Fruit fly (Drosophila melanogaster) whole organism, embryonic: Measurements from ENCODE around the gene ND-24.
A peak's percentile ranks its signal among the peaks of the same experiment; 100 is the strongest.

ENCODE experiments used
- Antp ChIP-seq: fragments of 200-800 bp; sonication (Bioruptor generic); optimal IDR thresholded peaks from 3 replicates; lab custom pipeline; 2016; ENCODE audit warnings: missing biosample characterization, missing genetic modification characterization
- Bdp1 ChIP-seq: fragments of 200-800 bp; sonication (Bioruptor generic); optimal IDR thresholded peaks from 3 replicates; lab custom pipeline; 2016; ENCODE audit warnings: missing biosample characterization, missing genetic modification characterization
- C15 ChIP-seq: fragments of 200-800 bp; sonication (Bioruptor generic); IDR thresholded peaks from 3 replicates; pipeline ENCODE4 v1.3.6; 2022; ENCODE audit warnings: missing biosample characterization, missing genetic modification characterization
- CG1024 ChIP-seq: fragments of 200-800 bp; sonication (Bioruptor generic); IDR thresholded peaks from 2 replicates; pipeline ENCODE4 v1.3.6; 2022; ENCODE audit warnings: missing biosample characterization, missing genetic modification characterization
- CG12071 ChIP-seq: fragments of 200-800 bp; sonication (Bioruptor generic); optimal IDR thresholded peaks from 3 replicates; lab custom pipeline; 2018; ENCODE audit warnings: missing biosample characterization, mild to moderate bottlenecking, missing genetic modification characterization
- CG12942 ChIP-seq: fragments of 200-800 bp; sonication (Bioruptor generic); optimal IDR thresholded peaks from 3 replicates; lab custom pipeline; 2016; ENCODE audit warnings: missing biosample characterization, missing genetic modification characterization
- CG13123 ChIP-seq: fragments of 200-800 bp; sonication (Bioruptor generic); optimal IDR thresholded peaks from 2 replicates; lab custom pipeline; 2016; ENCODE audit warnings: missing biosample characterization, missing genetic modification characterization
- CG15514 ChIP-seq: fragments of 200-800 bp; sonication (Bioruptor generic); optimal IDR thresholded peaks from 3 replicates; lab custom pipeline; 2017; ENCODE audit warnings: missing biosample characterization, missing genetic modification characterization, mild to moderate bottlenecking, moderate library complexity, missing genetic modification reagents
- CG15601 ChIP-seq: fragments of 200-800 bp; sonication (Bioruptor generic); optimal IDR thresholded peaks from 3 replicates; lab custom pipeline; 2019; ENCODE audit warnings: missing biosample characterization, mild to moderate bottlenecking, missing genetic modification characterization, moderate library complexity
- CG16779 ChIP-seq: fragments of 200-800 bp; sonication (Bioruptor generic); IDR thresholded peaks from 2 replicates; pipeline ENCODE4 v1.3.6; 2022; ENCODE audit warnings: missing biosample characterization, missing genetic modification characterization
- CG30403 ChIP-seq: fragments of 200-800 bp; sonication (Bioruptor generic); optimal IDR thresholded peaks from 3 replicates; lab custom pipeline; 2016; ENCODE audit warnings: missing biosample characterization, missing genetic modification characterization
- CG30431 ChIP-seq: fragments of 200-800 bp; sonication (Bioruptor generic); optimal IDR thresholded peaks from 2 replicates; lab custom pipeline; 2017; ENCODE audit warnings: missing biosample characterization, missing genetic modification characterization
- CG32532 ChIP-seq: fragments of 200-800 bp; sonication (Bioruptor generic); IDR thresholded peaks from 2 replicates; pipeline ENCODE4 v1.3.6; 2022; ENCODE audit warnings: missing biosample characterization, missing genetic modification characterization
- CG33213 ChIP-seq: fragments of 200-800 bp; sonication (Bioruptor generic); optimal IDR thresholded peaks from 3 replicates; lab custom pipeline; 2016; ENCODE audit warnings: missing biosample characterization, missing genetic modification characterization
- CG34422 ChIP-seq: fragments of 200-800 bp; sonication (Bioruptor generic); IDR thresholded peaks from 3 replicates; pipeline ENCODE4 v1.3.6; 2022; ENCODE audit warnings: missing biosample characterization, missing genetic modification characterization
- CG4404 ChIP-seq: fragments of 200-800 bp; sonication (Bioruptor generic); IDR thresholded peaks from 2 replicates; pipeline ENCODE4 v1.3.6; 2022; ENCODE audit warnings: missing biosample characterization, missing genetic modification characterization
- CG4617 ChIP-seq: fragments of 200-800 bp; sonication (Bioruptor generic); optimal IDR thresholded peaks from 3 replicates; lab custom pipeline; 2016; ENCODE audit warnings: missing biosample characterization, missing genetic modification characterization, borderline replicate concordance
- CG7357 ChIP-seq: fragments of 200-800 bp; sonication (Bioruptor generic); IDR thresholded peaks from 3 replicates; pipeline ENCODE4 v1.3.6; 2022; ENCODE audit warnings: missing biosample characterization, missing genetic modification characterization
- CG8478 ChIP-seq: fragments of >200 bp; optimal IDR thresholded peaks from 2 replicates; lab custom pipeline; 2018
- Deaf1 ChIP-seq: fragments of 200-800 bp; optimal IDR thresholded peaks from 3 replicates; lab custom pipeline; 2019; ENCODE audit warnings: missing biosample characterization, mild to moderate bottlenecking, missing genetic modification characterization, moderate library complexity
- Dp ChIP-seq: fragments of 200-800 bp; sonication (Bioruptor generic); optimal IDR thresholded peaks from 2 replicates; lab custom pipeline; 2018; ENCODE audit warnings: missing biosample characterization, mild to moderate bottlenecking, missing genetic modification characterization, moderate library complexity
- Ets65A ChIP-seq: fragments of 200-800 bp; sonication (Bioruptor generic); peaks from one replicate; lab custom pipeline; 2016; ENCODE audit warnings: missing biosample characterization, missing genetic modification characterization
- HLH3B ChIP-seq: fragments of 200-800 bp; sonication (Bioruptor generic); IDR thresholded peaks from 2 replicates; pipeline ENCODE4 v1.3.6; 2022; ENCODE audit warnings: missing biosample characterization, missing genetic modification characterization
- Hand ChIP-seq: fragments of 200-800 bp; sonication (Bioruptor generic); optimal IDR thresholded peaks from 2 replicates; lab custom pipeline; 2017; ENCODE audit warnings: mild to moderate bottlenecking, missing biosample characterization, missing genetic modification reagents, missing genetic modification characterization
- Hmx ChIP-seq: fragments of 200-800 bp; sonication (Bioruptor generic); optimal IDR thresholded peaks from 2 replicates; lab custom pipeline; 2016; ENCODE audit warnings: missing biosample characterization, missing genetic modification characterization
- MBD-R2 ChIP-seq: fragments of 200-800 bp; sonication (Bioruptor generic); IDR thresholded peaks from 2 replicates; pipeline ENCODE4 v1.3.6; 2022; ENCODE audit warnings: missing biosample characterization, missing genetic modification characterization
- Med ChIP-seq: fragments of 200-800 bp; sonication (Bioruptor generic); peaks from one replicate; lab custom pipeline; 2016; ENCODE audit warnings: missing biosample characterization, missing genetic modification characterization, mild to moderate bottlenecking, inconsistent platforms, moderate library complexity
- Mes4 ChIP-seq: fragments of 200-800 bp; sonication (Bioruptor generic); optimal IDR thresholded peaks from 2 replicates; lab custom pipeline; 2016; ENCODE audit warnings: missing biosample characterization, missing genetic modification characterization
- Nf-YC ChIP-seq: fragments of 200-800 bp; optimal IDR thresholded peaks from 3 replicates; lab custom pipeline; 2019; ENCODE audit warnings: missing biosample characterization, mild to moderate bottlenecking, missing genetic modification characterization, moderate library complexity
- Pdp1 ChIP-seq, 2 experiments: fragments of 200-800 bp; sonication (Bioruptor generic); optimal IDR thresholded peaks; 3 replicates each; lab custom pipeline; 2016; ENCODE audit warnings: missing biosample characterization in 2 of 2, missing genetic modification characterization in 2 of 2, mild to moderate bottlenecking in 1 of 2, moderate library complexity in 1 of 2
- Spps ChIP-seq: fragments of 200-800 bp; sonication (Bioruptor generic); optimal IDR thresholded peaks from 2 replicates; lab custom pipeline; 2018; ENCODE audit warnings: missing biosample characterization, mild to moderate bottlenecking, missing genetic modification characterization
- Stat92E ChIP-seq, 3 experiments: fragments of >200 bp in 2 of 3; fragments of 200-800 bp in 1 of 3; sonication (Bioruptor generic) in 1 of 3; optimal IDR thresholded peaks; 2 replicates each; lab custom pipeline; 2017 to 2019; ENCODE audit warnings: missing biosample characterization in 3 of 3, missing genetic modification characterization in 3 of 3, mild to moderate bottlenecking in 1 of 3, moderate library complexity in 1 of 3
- ac ChIP-seq: fragments of 200-800 bp; sonication (Bioruptor generic); optimal IDR thresholded peaks from 3 replicates; lab custom pipeline; 2017; ENCODE audit warnings: missing biosample characterization, mild to moderate bottlenecking, missing genetic modification characterization
- ash1 ChIP-seq: fragments of 200-800 bp; sonication (Bioruptor generic); optimal IDR thresholded peaks from 2 replicates; lab custom pipeline; 2018; ENCODE audit warnings: missing biosample characterization, mild to moderate bottlenecking, missing genetic modification characterization
- bab2 ChIP-seq: fragments of 200-800 bp; sonication (Bioruptor generic); optimal IDR thresholded peaks from 2 replicates; lab custom pipeline; 2016; ENCODE audit warnings: missing biosample characterization, missing genetic modification characterization
- ci ChIP-seq: fragments of 200-800 bp; sonication (Bioruptor generic); IDR thresholded peaks from 3 replicates; pipeline ENCODE4 v1.3.6; 2022; ENCODE audit warnings: missing biosample characterization, missing genetic modification characterization
- croc ChIP-seq: fragments of 200-800 bp; sonication (Bioruptor generic); conservative IDR thresholded peaks from 3 replicates; pipeline ENCODE4 v1.3.6; 2022; ENCODE audit warnings: missing biosample characterization, missing genetic modification characterization
- danr ChIP-seq: fragments of 200-800 bp; sonication (Bioruptor generic); IDR thresholded peaks from 2 replicates; pipeline ENCODE4 v1.3.6; 2022; ENCODE audit warnings: missing biosample characterization, missing genetic modification characterization
- emc ChIP-seq: fragments of 200-800 bp; sonication (Bioruptor generic); optimal IDR thresholded peaks from 2 replicates; lab custom pipeline; 2016; ENCODE audit warnings: missing biosample characterization, missing genetic modification characterization
- eve ChIP-seq, 2 experiments: fragments of >200 bp; optimal IDR thresholded peaks; 2 replicates each; lab custom pipeline; 2017; ENCODE audit warnings: missing biosample characterization in 2 of 2, missing genetic modification characterization in 2 of 2
- fd64A ChIP-seq: fragments of 200-800 bp; sonication (Bioruptor generic); optimal IDR thresholded peaks from 3 replicates; lab custom pipeline; 2018; ENCODE audit warnings: missing biosample characterization, mild to moderate bottlenecking, missing genetic modification characterization
- h ChIP-seq: fragments of >200 bp; optimal IDR thresholded peaks from 2 replicates; lab custom pipeline; 2017
- hkb ChIP-seq, 2 experiments: fragments of 200-800 bp in 1 of 2; fragments of >200 bp in 1 of 2; sonication (Bioruptor generic) in 1 of 2; IDR thresholded peaks in 1 of 2; optimal IDR thresholded peaks in 1 of 2; 2 replicates each; pipeline versions ENCODE4 v1.3.6 to Lab custom; 2017 to 2022; ENCODE audit warnings: missing biosample characterization in 1 of 2, missing genetic modification characterization in 1 of 2
- hth ChIP-seq: fragments of >200 bp; optimal IDR thresholded peaks from 2 replicates; lab custom pipeline; 2017; ENCODE audit warnings: inconsistent platforms
- otp ChIP-seq: fragments of 200-800 bp; sonication (Bioruptor generic); IDR thresholded peaks from 3 replicates; pipeline ENCODE4, ENCODE4 v1.3.6; 2022; ENCODE audit warnings: missing biosample characterization, missing genetic modification characterization
- pita ChIP-seq: fragments of 200-800 bp; sonication (Bioruptor generic); optimal IDR thresholded peaks from 2 replicates; lab custom pipeline; 2017; ENCODE audit warnings: missing biosample characterization, mild to moderate bottlenecking, missing genetic modification characterization
- pros ChIP-seq: fragments of 200-800 bp; sonication (Bioruptor generic); optimal IDR thresholded peaks from 3 replicates; lab custom pipeline; 2019; ENCODE audit warnings: missing biosample characterization, mild to moderate bottlenecking, missing genetic modification characterization, moderate library complexity
- scrt ChIP-seq: fragments of 200-800 bp; sonication (Bioruptor generic); optimal IDR thresholded peaks from 2 replicates; lab custom pipeline; 2018; ENCODE audit warnings: missing biosample characterization, mild to moderate bottlenecking, missing genetic modification characterization, moderate library complexity
- sens ChIP-seq: fragments of 200-800 bp; sonication (Bioruptor generic); peaks from one replicate; lab custom pipeline; 2016; ENCODE audit warnings: missing biosample characterization, missing genetic modification characterization
- shn ChIP-seq: fragments of 200-800 bp; sonication (Bioruptor generic); optimal IDR thresholded peaks from 3 replicates; lab custom pipeline; 2016; ENCODE audit warnings: missing biosample characterization, missing genetic modification characterization
- sob ChIP-seq: fragments of 200-800 bp; sonication (Bioruptor generic); IDR thresholded peaks from 2 replicates; pipeline ENCODE4 v1.3.6; 2022; ENCODE audit warnings: missing biosample characterization, missing genetic modification characterization
- tio ChIP-seq: fragments of 200-800 bp; sonication (Bioruptor generic); optimal IDR thresholded peaks from 2 replicates; lab custom pipeline; 2017; ENCODE audit warnings: missing biosample characterization, missing genetic modification characterization, inconsistent platforms
- toy ChIP-seq: fragments of 200-800 bp; sonication (Bioruptor generic); IDR thresholded peaks from 2 replicates; pipeline ENCODE4 v1.3.6; 2022; ENCODE audit warnings: missing biosample characterization, missing genetic modification characterization
- vfl ChIP-seq: fragments of 200-800 bp; sonication (Bioruptor generic); optimal IDR thresholded peaks from 2 replicates; lab custom pipeline; 2016; ENCODE audit warnings: missing biosample characterization, missing genetic modification characterization

ND-24 gene

DNA sequence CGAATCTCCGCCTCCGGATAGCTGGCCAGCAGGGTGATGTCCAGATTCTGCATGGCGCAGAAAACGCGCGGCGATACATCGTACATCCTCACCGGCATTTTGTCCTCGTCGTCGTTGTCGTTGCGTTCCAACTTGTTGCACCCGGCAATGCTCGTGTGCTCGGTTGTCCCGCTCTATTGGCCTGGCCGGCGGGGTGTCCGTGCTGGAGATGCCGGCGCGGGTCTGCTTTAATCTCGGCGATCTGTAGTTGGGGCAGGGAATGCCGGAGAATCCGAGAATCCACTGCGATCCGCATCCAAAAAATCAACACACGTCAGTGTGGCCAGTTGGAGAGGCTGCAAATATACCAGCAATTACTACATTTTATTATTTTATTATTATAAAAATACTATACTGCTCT, 24.6 kb downstream of the ND-24 start, which contains the start of gene IntS2:
Gene IntS2, minus strand, starts transcription at position 318 of the 400 bp plus-strand sequence.
- TF ChIP-seq Stat92E (GFP tag; optimal IDR thresholded peaks at IDR 0.05; lab: Kevin White, UChicago) = no peak
- TF ChIP-seq bab2 (GFP tag; lab: Kevin White, UChicago) = no peak
- TF ChIP-seq C15 (GFP tag; lab: Robert Waterston, UW) = no peak
- TF ChIP-seq Deaf1 (tag; lab: Kevin White, UChicago) = no peak
- no peak for TF ChIP-seq h (lab: Kevin White, UChicago)
- no peak for TF ChIP-seq CG30431 (GFP tag; lab: Kevin White, UChicago)
- no peak for TF ChIP-seq Nf-YC
- no peak for TF ChIP-seq CG32532 (GFP tag; lab: Robert Waterston, UW)
- peak; percentile 86 for TF ChIP-seq scrt (GFP tag; lab: Kevin White, UChicago)
- TF ChIP-seq sob (GFP tag; lab: Robert Waterston, UW) = no peak
- TF ChIP-seq CG15514 (GFP tag; lab: Kevin White, UChicago) = no peak
- no peak for TF ChIP-seq Dp (GFP tag; lab: Kevin White, UChicago)
- peak; percentile 56; the same call in 1 of the 3 replicates for TF ChIP-seq CG34422 (GFP tag; lab: Robert Waterston, UW)
- TF ChIP-seq otp (GFP tag; lab: Robert Waterston, UW) = no peak
- TF ChIP-seq Med (GFP tag; lab: Kevin White, UChicago) = peak; percentile 66
- TF ChIP-seq CG30403 = no peak
- TF ChIP-seq Hand (GFP tag; lab: Kevin White, UChicago) = no peak
- no peak for TF ChIP-seq CG1024 (GFP tag; lab: Robert Waterston, UW)
- no peak for TF ChIP-seq CG15601
- no peak for TF ChIP-seq Antp (GFP tag; lab: Kevin White, UChicago)
- peak; percentile 58 for TF ChIP-seq MBD-R2 (GFP tag; lab: Robert Waterston, UW)
- no peak for TF ChIP-seq tio
- no peak for TF ChIP-seq pita (GFP tag; lab: Kevin White, UChicago)
- no peak for TF ChIP-seq CG12071 (GFP tag; lab: Kevin White, UChicago)
- TF ChIP-seq toy (GFP tag; lab: Robert Waterston, UW) = no peak
- no peak for TF ChIP-seq Pdp1 (GFP tag; optimal IDR thresholded peaks at IDR 0.05; lab: Kevin White, UChicago)
- no peak for TF ChIP-seq eve (GFP tag; optimal IDR thresholded peaks at IDR 0.05; lab: Kevin White, UChicago)
- no peak for TF ChIP-seq vfl (GFP tag; lab: Kevin White, UChicago)
- no peak for TF ChIP-seq CG8478 (lab: Kevin White, UChicago)
- TF ChIP-seq CG4404 (GFP tag; lab: Robert Waterston, UW) = no peak
- no peak for TF ChIP-seq Ets65A (GFP tag; lab: Kevin White, UChicago)
- no peak for TF ChIP-seq hth (lab: Kevin White, UChicago)
- TF ChIP-seq Hmx = no peak
- TF ChIP-seq fd64A (GFP tag; lab: Kevin White, UChicago) = no peak
- no peak for TF ChIP-seq CG33213 (GFP tag; lab: Kevin White, UChicago)
- TF ChIP-seq Spps (tag; lab: Kevin White, UChicago) = no peak
- no peak for TF ChIP-seq CG16779 (GFP tag; lab: Robert Waterston, UW)
- TF ChIP-seq CG4617 (GFP tag; lab: Kevin White, UChicago) = peak; percentile 2
- TF ChIP-seq sens (GFP tag; lab: Kevin White, UChicago) = no peak
- no peak for TF ChIP-seq CG12942 (GFP tag; lab: Kevin White, UChicago)
- no peak for TF ChIP-seq CG7357 (GFP tag; lab: Robert Waterston, UW)
- TF ChIP-seq HLH3B (GFP tag; lab: Robert Waterston, UW) = no peak
- TF ChIP-seq danr (GFP tag; lab: Robert Waterston, UW) = no peak
- no peak for TF ChIP-seq shn (GFP tag; lab: Kevin White, UChicago)
- TF ChIP-seq ac (GFP tag; lab: Kevin White, UChicago) = no peak
- no peak for TF ChIP-seq Bdp1 (GFP tag; lab: Kevin White, UChicago)
- TF ChIP-seq Mes4 (GFP tag; lab: Kevin White, UChicago) = no peak
- no peak for TF ChIP-seq CG13123
- no peak for TF ChIP-seq emc (GFP tag; lab: Kevin White, UChicago)
- no peak for TF ChIP-seq pros (GFP tag; lab: Kevin White, UChicago)
- no peak for TF ChIP-seq ash1 (GFP tag; lab: Kevin White, UChicago)
- TF ChIP-seq croc = no peak
- 0 out of 3 replicates have a peak, but pooled peaks have one; percentile 11 for TF ChIP-seq ci (GFP tag; lab: Robert Waterston, UW)
- TF ChIP-seq hkb (optimal IDR thresholded peaks at IDR 0.05; lab: Kevin White, UChicago) = no peak
- no peak for TF ChIP-seq hkb (GFP tag; IDR thresholded peaks at IDR 0.05; lab: Robert Waterston, UW)
